Worm (Caenorhabditis elegans) whole organism, late embryonic: Measurements from ENCODE around the gene F11A5.16.

Source experiments
- C38D4.7 ChIP-seq: fragments of 200-800 bp; sonication (Bioruptor generic); optimal IDR thresholded peaks from 2 replicates; lab custom pipeline; 2018; ENCODE audit warnings: mild to moderate bottlenecking, missing genetic modification characterization, moderate library complexity, missing compliant biosample characterization
- K09A11.1 ChIP-seq: sonication (generic microtip); optimal IDR thresholded peaks from 2 replicates; lab custom pipeline; 2017; ENCODE audit warnings: antibody characterized with exemption, mild to moderate bottlenecking, missing genetic modification characterization, missing compliant biosample characterization; ENCODE audit not compliant: insufficient read depth
- Y22D7AL.16 ChIP-seq: sonication (generic microtip); optimal IDR thresholded peaks from 2 replicates; lab custom pipeline; 2016; ENCODE audit warnings: missing genetic modification characterization, missing compliant biosample characterization
- ama-1 ChIP-seq: fragments of 150-350 bp; optimal IDR thresholded peaks from 2 replicates; lab custom pipeline; 2014
- ceh-14 ChIP-seq: sonication (generic microtip); optimal IDR thresholded peaks from 2 replicates; lab custom pipeline; 2016; ENCODE audit warnings: missing genotype, missing genetic modification characterization, missing compliant biosample characterization
- ceh-18 ChIP-seq: sonication (generic microtip); optimal IDR thresholded peaks from 2 replicates; lab custom pipeline; 2016; ENCODE audit warnings: missing genetic modification characterization, missing compliant biosample characterization
- ceh-2 ChIP-seq: sonication (generic microtip); optimal IDR thresholded peaks from 2 replicates; lab custom pipeline; 2016; ENCODE audit warnings: missing genotype, missing genetic modification characterization, missing compliant biosample characterization
- ceh-24 ChIP-seq: sonication (generic microtip); optimal IDR thresholded peaks from 2 replicates; lab custom pipeline; 2016; ENCODE audit warnings: mild to moderate bottlenecking, missing genetic modification characterization, missing compliant biosample characterization
- ceh-30 ChIP-seq: fragments of 150-350 bp; optimal IDR thresholded peaks from 2 replicates; lab custom pipeline; 2014; ENCODE audit warnings: missing biosample characterization, missing genetic modification characterization
- ceh-45 ChIP-seq: fragments of 200-800 bp; sonication (Bioruptor generic); IDR thresholded peaks from 2 replicates; pipeline ENCODE4 v1.3.6; 2022; ENCODE audit warnings: missing genetic modification reagents, missing genetic modification characterization, missing compliant biosample characterization
- ceh-48 ChIP-seq: sonication (generic microtip); optimal IDR thresholded peaks from 2 replicates; lab custom pipeline; 2016; ENCODE audit warnings: missing genetic modification characterization, inconsistent platforms, missing compliant biosample characterization
- ceh-6 ChIP-seq: fragments of 200-800 bp; sonication (Bioruptor generic); optimal IDR thresholded peaks from 2 replicates; lab custom pipeline; 2018; ENCODE audit warnings: mild to moderate bottlenecking, missing genetic modification characterization, missing compliant biosample characterization
- ceh-9 ChIP-seq: sonication (generic microtip); optimal IDR thresholded peaks from 2 replicates; lab custom pipeline; 2016; ENCODE audit warnings: mild to moderate bottlenecking, missing genetic modification characterization, inconsistent platforms, missing compliant biosample characterization
- dve-1 ChIP-seq: sonication (generic microtip); optimal IDR thresholded peaks from 2 replicates; lab custom pipeline; 2017; ENCODE audit warnings: antibody characterized with exemption, mild to moderate bottlenecking, missing genetic modification characterization, missing compliant biosample characterization
- elt-2 ChIP-seq: sonication (generic microtip); optimal IDR thresholded peaks from 2 replicates; lab custom pipeline; 2016; ENCODE audit warnings: missing genetic modification reagents, missing genetic modification characterization, missing compliant biosample characterization
- elt-4 ChIP-seq: sonication (generic microtip); optimal IDR thresholded peaks from 2 replicates; lab custom pipeline; 2016; ENCODE audit warnings: missing genetic modification characterization, missing compliant biosample characterization
- ets-4 ChIP-seq: sonication (generic microtip); optimal IDR thresholded peaks from 2 replicates; lab custom pipeline; 2016; ENCODE audit warnings: missing genetic modification characterization, missing compliant biosample characterization
- eyg-1 ChIP-seq: sonication (generic microtip); optimal IDR thresholded peaks from 2 replicates; lab custom pipeline; 2016; ENCODE audit warnings: missing genotype, missing genetic modification characterization, missing compliant biosample characterization
- fax-1 ChIP-seq: sonication (generic microtip); optimal IDR thresholded peaks from 2 replicates; lab custom pipeline; 2016; ENCODE audit warnings: missing genotype, missing genetic modification characterization, missing compliant biosample characterization
- fkh-10 ChIP-seq: fragments of 150-350 bp; optimal IDR thresholded peaks from 2 replicates; lab custom pipeline; 2014; ENCODE audit warnings: missing biosample characterization, missing genetic modification reagents, missing genetic modification characterization
- hlh-15 ChIP-seq: sonication (generic microtip); optimal IDR thresholded peaks from 2 replicates; lab custom pipeline; 2016; ENCODE audit warnings: missing genetic modification characterization, missing compliant biosample characterization
- lim-6 ChIP-seq: sonication (generic microtip); optimal IDR thresholded peaks from 2 replicates; lab custom pipeline; 2016; ENCODE audit warnings: missing genetic modification characterization, missing compliant biosample characterization
- madf-2 ChIP-seq: sonication (generic microtip); optimal IDR thresholded peaks from 2 replicates; lab custom pipeline; 2017; ENCODE audit warnings: missing genetic modification characterization, missing compliant biosample characterization
- mec-3 ChIP-seq: sonication (generic microtip); optimal IDR thresholded peaks from 2 replicates; lab custom pipeline; 2016; ENCODE audit warnings: borderline replicate concordance, missing genetic modification characterization, missing compliant biosample characterization
- odd-2 ChIP-seq: sonication (generic microtip); optimal IDR thresholded peaks from 2 replicates; lab custom pipeline; 2017; ENCODE audit warnings: antibody characterized with exemption, mild to moderate bottlenecking, missing genetic modification characterization, missing compliant biosample characterization
- pag-3 ChIP-seq: sonication (generic microtip); optimal IDR thresholded peaks from 2 replicates; lab custom pipeline; 2016; ENCODE audit warnings: missing compliant biosample characterization, missing genetic modification characterization, borderline replicate concordance
- pat-9 ChIP-seq: fragments of 200-800 bp; sonication (Bioruptor generic); optimal IDR thresholded peaks from 2 replicates; lab custom pipeline; 2018; ENCODE audit warnings: mild to moderate bottlenecking, missing genetic modification characterization, moderate library complexity, missing compliant biosample characterization
- pha-2 ChIP-seq: sonication (generic microtip); optimal IDR thresholded peaks from 2 replicates; lab custom pipeline; 2017; ENCODE audit warnings: mild to moderate bottlenecking, missing genetic modification characterization, missing compliant biosample characterization
- pqm-1 ChIP-seq: sonication (generic microtip); optimal IDR thresholded peaks from 2 replicates; lab custom pipeline; 2016; ENCODE audit warnings: missing genetic modification characterization, missing compliant biosample characterization
- pros-1 ChIP-seq: fragments of 150-350 bp; optimal IDR thresholded peaks from 2 replicates; lab custom pipeline; 2014; ENCODE audit warnings: missing biosample characterization, missing genetic modification reagents, missing genetic modification characterization
- rnt-1 ChIP-seq: sonication (generic microtip); optimal IDR thresholded peaks from 2 replicates; lab custom pipeline; 2016; ENCODE audit warnings: missing genetic modification characterization, missing compliant biosample characterization
- sox-2 ChIP-seq: fragments of 200-800 bp; sonication (Bioruptor generic); IDR thresholded peaks from 2 replicates; pipeline ENCODE4 v1.3.6; 2022; ENCODE audit warnings: missing genetic modification reagents, missing genetic modification characterization, missing compliant biosample characterization
- sox-4 ChIP-seq: sonication (generic microtip); optimal IDR thresholded peaks from 2 replicates; lab custom pipeline; 2017; ENCODE audit warnings: mild to moderate bottlenecking, missing genetic modification characterization, inconsistent platforms, missing compliant biosample characterization
- tbx-2 ChIP-seq: sonication (generic microtip); optimal IDR thresholded peaks from 2 replicates; lab custom pipeline; 2016; ENCODE audit warnings: missing genetic modification characterization, missing compliant biosample characterization
- ttx-3 ChIP-seq: sonication (generic microtip); optimal IDR thresholded peaks from 2 replicates; lab custom pipeline; 2016; ENCODE audit warnings: missing genetic modification reagents, missing genetic modification characterization, missing compliant biosample characterization
- unc-42 ChIP-seq: sonication (generic microtip); optimal IDR thresholded peaks from 2 replicates; lab custom pipeline; 2016; ENCODE audit warnings: missing genotype, missing genetic modification characterization, missing compliant biosample characterization
- unc-55 ChIP-seq: sonication (generic microtip); optimal IDR thresholded peaks from 2 replicates; lab custom pipeline; 2017; ENCODE audit warnings: missing biosample characterization, missing genetic modification reagents, missing genetic modification characterization
- zip-5 ChIP-seq: sonication (generic microtip); optimal IDR thresholded peaks from 2 replicates; lab custom pipeline; 2016; ENCODE audit warnings: missing genetic modification characterization, missing compliant biosample characterization

The F11A5.16 gene

ce11 chrV:16235135-16235534 lies 24.4 kb downstream of the F11A5.16 start, which contains the start of gene F21H7.3:
Gene F21H7.3 (minus strand): TSS chrV:16235235.
- TF ChIP-seq odd-2 (tag; lab: Kevin White, UChicago) (no peak), fax-1 (tag; lab: Kevin White, UChicago) (no peak), ceh-24 (no peak), tbx-2 (tag; lab: Kevin White, UChicago) (no peak), elt-2 (tag; lab: Kevin White, UChicago) (no peak), C38D4.7 (GFP tag; lab: Kevin White, UChicago) (no peak), ama-1 (lab: Kevin White, UChicago) (no peak), ceh-45 (no peak), ceh-6 (GFP tag; lab: Kevin White, UChicago) (no peak), pros-1 (tag; lab: Kevin White, UChicago) (no peak), dve-1 (tag; lab: Kevin White, UChicago) (no peak), Y22D7AL.16 (tag; lab: Kevin White, UChicago) (no peak), elt-4 (tag; lab: Kevin White, UChicago) (no peak), sox-2 (GFP tag; lab: Robert Waterston, UW) (no peak), mec-3 (no peak), pha-2 (tag; lab: Kevin White, UChicago) (no peak), K09A11.1 (tag; lab: Kevin White, UChicago) (no peak), ceh-2 (tag; lab: Kevin White, UChicago) (no peak)

- TF ChIP-seq dve-1 (tag; lab: Kevin White, UChicago) (no peak), pag-3 (no peak), ceh-18 (tag; lab: Kevin White, UChicago) (no peak), zip-5 (tag; lab: Kevin White, UChicago) (no peak), ceh-45 (no peak), ceh-6 (GFP tag; lab: Kevin White, UChicago) (no peak), ceh-30 (tag; lab: Kevin White, UChicago) (no peak), eyg-1 (tag; lab: Kevin White, UChicago) (no peak), madf-2 (tag; lab: Kevin White, UChicago) (no peak), tbx-2 (tag; lab: Kevin White, UChicago) (no peak), ets-4 (no peak)
Measured at ce11 chrV:16235647-16236046, 24.9 kb downstream of the F11A5.16 start, which contains the start of gene srh-98. Gene srh-98 (minus strand): TSS chrV:16235747.

- TF ChIP-seq ceh-9, result no peak
- no peak for TF ChIP-seq ceh-2 (tag; lab: Kevin White, UChicago)
- no peak for TF ChIP-seq ceh-14 (tag; lab: Kevin White, UChicago)
- TF ChIP-seq pag-3, result no peak
- no peak for TF ChIP-seq sox-2 (GFP tag; lab: Robert Waterston, UW)
- no peak for TF ChIP-seq fax-1 (tag; lab: Kevin White, UChicago)
- TF ChIP-seq pat-9 (tag; lab: Kevin White, UChicago), result no peak
- TF ChIP-seq K09A11.1 (tag; lab: Kevin White, UChicago), result no peak
- TF ChIP-seq pqm-1 (tag; lab: Kevin White, UChicago), result no peak
Measured at ce11 chrV:16237223-16237622, 26.5 kb downstream of the F11A5.16 start, which contains the start of gene F21H7.5. Gene F21H7.5 (plus strand): TSS chrV:16237523.

ce11 chrV:16244078-16244477 lies 33.3 kb downstream of the F11A5.16 start, which contains the start of gene srh-104:
Gene srh-104 (minus strand): TSS chrV:16244178.
- TF ChIP-seq unc-55 (no peak), sox-4 (tag; lab: Kevin White, UChicago) (no peak), unc-42 (tag; lab: Kevin White, UChicago) (no peak), hlh-15 (tag; lab: Kevin White, UChicago) (no peak), ceh-48 (tag; lab: Kevin White, UChicago) (no peak), fkh-10 (GFP tag; lab: Kevin White, UChicago) (no peak), eyg-1 (tag; lab: Kevin White, UChicago) (no peak), Y22D7AL.16 (tag; lab: Kevin White, UChicago) (no peak), lim-6 (tag; lab: Kevin White, UChicago) (no peak), elt-4 (tag; lab: Kevin White, UChicago) (no peak), pros-1 (tag; lab: Kevin White, UChicago) (no peak), ceh-6 (GFP tag; lab: Kevin White, UChicago) (no peak), ttx-3 (no peak), rnt-1 (tag; lab: Kevin White, UChicago) (no peak)
